Fruit fly (Drosophila melanogaster) Kc167 (cell line): ENCODE results near the gene Uxt.

ENCODE experiments used
- Sin3A ChIP-seq: fragments of >200 bp; optimal IDR thresholded peaks from 2 replicates; lab custom pipeline; 2018; ENCODE audit warnings: missing external identifiers
- psq ChIP-seq: fragments of >200 bp; optimal IDR thresholded peaks from 2 replicates; lab custom pipeline; 2017; ENCODE audit warnings: missing external identifiers
- ttk ChIP-seq: sonication (Bioruptor generic); optimal IDR thresholded peaks from 2 replicates; lab custom pipeline; 2017; ENCODE audit warnings: missing external identifiers

DNA sequence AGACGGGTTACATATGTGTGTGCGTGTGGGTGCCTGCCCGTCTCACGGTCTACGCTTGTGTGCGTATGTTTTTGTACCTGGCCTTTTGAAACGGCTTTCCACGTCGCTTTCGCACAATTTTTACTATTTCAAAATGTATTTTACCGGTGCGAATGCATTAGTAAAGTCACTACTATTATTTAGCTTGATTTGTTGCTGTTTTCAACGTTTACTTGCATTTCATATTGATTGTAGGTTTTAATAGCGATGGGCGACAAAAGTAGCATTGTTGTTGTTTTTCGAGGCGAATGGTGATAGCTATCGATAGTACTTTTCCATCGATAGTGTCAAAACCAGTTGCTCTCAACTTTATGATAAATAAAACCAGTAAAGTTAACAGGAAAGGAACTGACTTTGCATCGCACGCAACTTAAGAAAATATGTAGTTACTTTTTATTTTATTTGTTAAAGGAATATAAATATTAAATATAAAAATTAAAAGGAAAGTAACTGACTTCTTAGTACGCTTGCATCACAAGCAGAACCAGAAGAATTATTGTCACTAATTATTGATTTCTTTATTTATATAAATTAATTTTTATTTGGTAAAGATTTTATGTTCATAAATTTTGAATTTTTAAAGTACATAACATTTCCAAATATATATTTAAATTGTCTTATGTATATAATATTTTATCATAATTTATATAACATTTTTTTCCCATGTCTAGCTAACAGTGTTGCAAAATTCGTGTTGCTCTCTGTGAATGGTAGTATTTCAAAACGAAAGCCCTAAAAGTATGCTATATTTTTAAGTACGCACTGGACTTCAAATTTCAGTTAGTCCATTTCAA lies 15.6 kb downstream of the Uxt start, which contains the start of gene Cul3:
- TF ChIP-seq ttk (lab: Kevin White, UChicago) (no peak), Sin3A (lab: Kevin White, UChicago) (no peak), psq (lab: Kevin White, UChicago) (no peak)
